Worm (Caenorhabditis elegans) whole organism, mixed stage, embryonic: ENCODE measurements around the gene ddn-2.
A peak's percentile ranks its signal among the peaks of the same experiment; 100 is the strongest.

Experiments used
- ceh-83 ChIP-seq: fragments of 200-800 bp; sonication (Bioruptor generic); optimal IDR thresholded peaks from 2 replicates; lab custom pipeline; 2018; ENCODE audit warnings: mild to moderate bottlenecking, missing genetic modification characterization, missing compliant biosample characterization
- ces-1 ChIP-seq: fragments of 150-350 bp; optimal IDR thresholded peaks from 2 replicates; lab custom pipeline; 2014; ENCODE audit warnings: missing biosample characterization, missing genetic modification reagents, missing genetic modification characterization
- elt-1 ChIP-seq: sonication (generic microtip); optimal IDR thresholded peaks from 2 replicates; lab custom pipeline; 2017; ENCODE audit warnings: missing genetic modification characterization, mild to moderate bottlenecking, missing compliant biosample characterization, antibody characterized with exemption, moderate library complexity, borderline replicate concordance; ENCODE audit not compliant: insufficient read depth
- ham-2 ChIP-seq: fragments of 200-800 bp; sonication (Bioruptor generic); optimal IDR thresholded peaks from 2 replicates; lab custom pipeline; 2018; ENCODE audit warnings: mild to moderate bottlenecking, missing genetic modification characterization, missing compliant biosample characterization
- hlh-1 ChIP-seq: fragments of 150-350 bp; optimal IDR thresholded peaks from 2 replicates; lab custom pipeline; 2014; ENCODE audit warnings: missing biosample characterization, missing genetic modification reagents, missing genetic modification characterization
- lin-13 ChIP-seq: fragments of 150-350 bp; optimal IDR thresholded peaks from 2 replicates; lab custom pipeline; 2014; ENCODE audit warnings: missing biosample characterization, missing genetic modification characterization
- lsy-2 ChIP-seq: fragments of 150-350 bp; optimal IDR thresholded peaks from 2 replicates; lab custom pipeline; 2014; ENCODE audit warnings: missing biosample characterization, missing genetic modification characterization
- mab-5 ChIP-seq: fragments of 150-350 bp; optimal IDR thresholded peaks from 2 replicates; lab custom pipeline; 2014; ENCODE audit warnings: missing biosample characterization, missing genetic modification characterization
- nhr-2 ChIP-seq: fragments of 150-350 bp; optimal IDR thresholded peaks from 2 replicates; lab custom pipeline; 2014; ENCODE audit warnings: missing biosample characterization, missing genetic modification characterization
- pha-4 ChIP-seq: fragments of 150-350 bp; optimal IDR thresholded peaks from 2 replicates; lab custom pipeline; 2018; ENCODE audit warnings: missing biosample characterization, missing genetic modification reagents, missing genetic modification characterization
- tbx-8 ChIP-seq: fragments of 200-800 bp; sonication (Bioruptor generic); optimal IDR thresholded peaks from 2 replicates; lab custom pipeline; 2018; ENCODE audit warnings: mild to moderate bottlenecking, missing genetic modification characterization, moderate library complexity, missing compliant biosample characterization
- unc-120 ChIP-seq: sonication (generic microtip); optimal IDR thresholded peaks from 2 replicates; lab custom pipeline; 2017; ENCODE audit warnings: missing genetic modification characterization, missing compliant biosample characterization; ENCODE audit not compliant: poor library complexity, severe bottlenecking
- unc-62 ChIP-seq: fragments of 150-350 bp; optimal IDR thresholded peaks from 2 replicates; lab custom pipeline; 2014; ENCODE audit warnings: missing biosample characterization, missing genetic modification reagents, missing genetic modification characterization
- ztf-11 ChIP-seq: fragments of 150-350 bp; optimal IDR thresholded peaks from 2 replicates; lab custom pipeline; 2014; ENCODE audit warnings: missing biosample characterization, missing genetic modification characterization

The ddn-2 gene

DNA sequence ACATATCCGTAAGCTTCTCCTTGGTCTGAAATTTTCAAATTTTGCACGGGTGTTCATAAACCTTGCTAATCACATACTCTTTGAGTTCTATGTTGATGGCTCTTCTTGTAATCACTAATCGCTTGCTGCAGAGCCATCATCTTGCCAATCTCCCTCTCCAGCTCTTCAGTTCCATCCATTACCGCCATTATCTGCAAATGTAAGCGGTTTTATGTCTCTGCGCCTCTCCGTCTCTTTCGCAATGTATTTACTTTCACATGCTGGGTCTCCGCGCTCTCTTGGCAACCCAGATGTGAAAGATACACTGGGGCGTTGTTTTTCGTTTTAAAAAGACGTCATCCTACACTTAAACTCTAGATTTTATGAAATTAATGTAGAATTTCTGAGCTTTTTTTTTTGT, 44.4 kb downstream of the ddn-2 start:
- TF ChIP-seq unc-62 (GFP tag; lab: Kevin White, UChicago), result peak; percentile 34
- TF ChIP-seq lsy-2 (tag; lab: Kevin White, UChicago), result peak; percentile 24
- TF ChIP-seq ces-1 (GFP tag; lab: Kevin White, UChicago), result peak; percentile 52
- TF ChIP-seq hlh-1, result peak; percentile 1
- TF ChIP-seq ham-2, result peak; percentile 77
- TF ChIP-seq tbx-8, result no peak
- TF ChIP-seq ceh-83, result no peak
- peak; percentile 61 for TF ChIP-seq pha-4 (tag; lab: Kevin White, UChicago)
- no peak for TF ChIP-seq ztf-11 (tag; lab: Kevin White, UChicago)
- TF ChIP-seq nhr-2 (tag; lab: Kevin White, UChicago), result no peak
- TF ChIP-seq lin-13 (tag; lab: Kevin White, UChicago), result no peak
- peak; percentile 24 for TF ChIP-seq elt-1 (tag; lab: Kevin White, UChicago)
- TF ChIP-seq unc-120 (tag; lab: Kevin White, UChicago), result peak; percentile 54
- no peak for TF ChIP-seq mab-5 (tag; lab: Kevin White, UChicago)

ce11 chrII:12954670-12955069, 45.8 kb downstream of the ddn-2 start, which contains the start of the genes Y38F1A.1 and Y38F1A.2:
TSS of gene Y38F1A.1 (minus strand) at chrII:12954770.
TSS of gene Y38F1A.2 (plus strand) at chrII:12954958.
- TF ChIP-seq elt-1 (tag; lab: Kevin White, UChicago), result no peak
